Fruit fly (Drosophila melanogaster) whole organism, larva: ENCODE measurements around the gene Ttc30.

ENCODE experiments used
- noc ChIP-seq: fragments of 200-800 bp; sonication (Bioruptor generic); optimal IDR thresholded peaks from 3 replicates; lab custom pipeline; 2019; ENCODE audit warnings: missing biosample characterization, mild to moderate bottlenecking, missing genetic modification characterization, moderate library complexity

Gene Ttc30

DNA sequence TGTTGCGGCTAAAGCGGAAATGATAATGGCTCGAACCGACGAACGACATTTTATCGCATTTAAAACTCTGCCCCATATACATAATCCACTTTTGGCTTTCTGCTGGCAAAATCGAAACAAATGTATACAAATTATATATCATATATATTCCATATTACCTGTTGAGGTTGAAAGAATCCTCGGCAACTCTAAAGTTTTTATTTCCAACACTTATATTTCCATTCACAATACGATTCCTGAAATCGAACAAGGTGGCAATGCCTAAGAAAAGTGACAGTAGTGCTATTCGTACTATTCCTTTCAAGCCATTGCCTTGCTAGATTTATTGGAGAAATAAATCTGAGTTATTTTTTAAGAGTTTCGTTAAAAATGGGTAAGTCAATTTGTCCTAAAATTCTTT lies 51.9 kb downstream of the Ttc30 start, which contains the start of gene Pk34A:
Gene Pk34A (plus strand): TSS at position 301 of the 400 bp plus-strand sequence.
- no peak for TF ChIP-seq noc (tag; lab: Kevin White, UChicago)
